Fruit fly (Drosophila melanogaster) Kc167 (cell line): ENCODE data around the gene Cpr64Aa.

ENCODE experiments used
- Myc ChIP-seq: fragments of >200 bp; optimal IDR thresholded peaks from 2 replicates; lab custom pipeline; 2017; ENCODE audit warnings: missing external identifiers
- Sin3A ChIP-seq: fragments of >200 bp; optimal IDR thresholded peaks from 2 replicates; lab custom pipeline; 2018; ENCODE audit warnings: missing external identifiers
- h ChIP-seq: fragments of >200 bp; optimal IDR thresholded peaks from 3 replicates; lab custom pipeline; 2018; ENCODE audit warnings: missing external identifiers
- insv ChIP-seq: fragments of >200 bp; optimal IDR thresholded peaks from 3 replicates; lab custom pipeline; 2018; ENCODE audit warnings: missing external identifiers
- psq ChIP-seq: fragments of >200 bp; optimal IDR thresholded peaks from 2 replicates; lab custom pipeline; 2017; ENCODE audit warnings: missing external identifiers
- ttk ChIP-seq: sonication (Bioruptor generic); optimal IDR thresholded peaks from 2 replicates; lab custom pipeline; 2017; ENCODE audit warnings: missing external identifiers

DNA sequence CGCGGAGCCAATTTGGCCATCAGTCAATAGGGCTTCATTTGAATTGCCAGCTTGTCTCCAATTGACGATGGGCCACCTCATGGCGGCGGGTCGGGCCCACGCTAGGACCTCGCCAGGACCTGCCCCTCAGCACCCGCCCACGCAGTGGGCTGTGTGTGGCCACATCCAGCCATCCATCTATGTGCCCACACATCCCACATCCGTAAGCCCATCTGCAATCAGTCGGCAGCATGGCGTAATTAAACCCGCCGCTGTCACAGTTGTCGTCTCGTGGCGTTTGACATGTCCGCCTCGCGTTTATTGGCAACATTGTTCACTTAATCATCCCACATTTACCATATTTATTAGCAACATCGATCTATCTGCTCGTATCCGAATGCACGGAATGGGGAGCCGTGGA lies 29.2 kb upstream of the Cpr64Aa start:
- no peak for TF ChIP-seq psq
- no peak for TF ChIP-seq Myc
- TF ChIP-seq insv (lab: Kevin White, UChicago), result no peak
- no peak for TF ChIP-seq h (lab: Kevin White, UChicago)
- TF ChIP-seq ttk, result no peak
- TF ChIP-seq Sin3A (lab: Kevin White, UChicago), result no peak
